Fruit fly (Drosophila melanogaster) whole organism, embryonic: Measurements from ENCODE around the gene Hrb98DE.

Source experiments
- Atf3 ChIP-seq: fragments of 200-800 bp; sonication (Bioruptor generic); optimal IDR thresholded peaks from 3 replicates; lab custom pipeline; 2016; ENCODE audit warnings: missing biosample characterization, missing genetic modification characterization
- Bdp1 ChIP-seq: fragments of 200-800 bp; sonication (Bioruptor generic); optimal IDR thresholded peaks from 3 replicates; lab custom pipeline; 2016; ENCODE audit warnings: missing biosample characterization, missing genetic modification characterization
- CG12659 ChIP-seq: fragments of 200-800 bp; sonication (Bioruptor generic); optimal IDR thresholded peaks from 3 replicates; lab custom pipeline; 2017; ENCODE audit warnings: mild to moderate bottlenecking, missing biosample characterization, missing genetic modification reagents, missing genetic modification characterization
- CG12769 ChIP-seq: fragments of 200-800 bp; sonication (Bioruptor generic); optimal IDR thresholded peaks from 2 replicates; lab custom pipeline; 2019; ENCODE audit warnings: missing biosample characterization, mild to moderate bottlenecking, missing genetic modification characterization, moderate library complexity
- CG14710 ChIP-seq: fragments of 200-800 bp; sonication (Bioruptor generic); optimal IDR thresholded peaks from 3 replicates; lab custom pipeline; 2019; ENCODE audit warnings: missing biosample characterization, mild to moderate bottlenecking, missing genetic modification characterization, moderate library complexity
- CG15073 ChIP-seq: fragments of 200-800 bp; sonication (Bioruptor generic); optimal IDR thresholded peaks from 2 replicates; lab custom pipeline; 2016; ENCODE audit warnings: missing biosample characterization, missing genetic modification characterization
- CG1529 ChIP-seq: fragments of 200-800 bp; sonication (Bioruptor generic); optimal IDR thresholded peaks from 3 replicates; lab custom pipeline; 2018; ENCODE audit warnings: missing biosample characterization, missing genetic modification characterization
- CG15514 ChIP-seq: fragments of 200-800 bp; sonication (Bioruptor generic); optimal IDR thresholded peaks from 3 replicates; lab custom pipeline; 2017; ENCODE audit warnings: missing biosample characterization, missing genetic modification characterization, mild to moderate bottlenecking, moderate library complexity, missing genetic modification reagents
- CG18262 ChIP-seq: fragments of 200-800 bp; optimal IDR thresholded peaks from 3 replicates; lab custom pipeline; 2019; ENCODE audit warnings: missing biosample characterization, mild to moderate bottlenecking, missing genetic modification characterization, moderate library complexity
- CG18476 ChIP-seq: fragments of 200-800 bp; sonication (Bioruptor generic); optimal IDR thresholded peaks from 2 replicates; lab custom pipeline; 2016; ENCODE audit warnings: missing biosample characterization, mild to moderate bottlenecking, missing genetic modification characterization
- CG18599 ChIP-seq: fragments of 200-800 bp; sonication (Bioruptor generic); optimal IDR thresholded peaks from 3 replicates; lab custom pipeline; 2017; ENCODE audit warnings: missing biosample characterization, missing genetic modification characterization, mild to moderate bottlenecking, moderate library complexity, missing genetic modification reagents
- CG32532 ChIP-seq: fragments of 200-800 bp; sonication (Bioruptor generic); IDR thresholded peaks from 2 replicates; pipeline ENCODE4 v1.3.6; 2022; ENCODE audit warnings: missing biosample characterization, missing genetic modification characterization
- CG3838 ChIP-seq: fragments of 200-800 bp; sonication (Bioruptor generic); optimal IDR thresholded peaks from 3 replicates; lab custom pipeline; 2016; ENCODE audit warnings: missing biosample characterization, missing genetic modification characterization
- CG3847 ChIP-seq: fragments of 200-800 bp; sonication (Bioruptor generic); IDR thresholded peaks from 2 replicates; pipeline ENCODE4 v1.3.6; 2022; ENCODE audit warnings: missing biosample characterization, missing genetic modification characterization
- CG4617 ChIP-seq: fragments of 200-800 bp; sonication (Bioruptor generic); optimal IDR thresholded peaks from 3 replicates; lab custom pipeline; 2016; ENCODE audit warnings: missing biosample characterization, missing genetic modification characterization, borderline replicate concordance
- CG4730 ChIP-seq: fragments of 200-800 bp; sonication (Bioruptor generic); IDR thresholded peaks from 2 replicates; pipeline ENCODE4 v1.3.6; 2022; ENCODE audit warnings: missing biosample characterization, missing genetic modification characterization
- CG6854 ChIP-seq: fragments of 200-800 bp; sonication (Bioruptor generic); optimal IDR thresholded peaks from 3 replicates; lab custom pipeline; 2017; ENCODE audit warnings: missing biosample characterization, mild to moderate bottlenecking, missing genetic modification characterization
- CG8924 ChIP-seq: fragments of 200-800 bp; optimal IDR thresholded peaks from 3 replicates; lab custom pipeline; 2019; ENCODE audit warnings: missing biosample characterization, mild to moderate bottlenecking, missing genetic modification characterization, moderate library complexity
- CG8944 ChIP-seq: fragments of 200-800 bp; sonication (Bioruptor generic); optimal IDR thresholded peaks from 3 replicates; lab custom pipeline; 2016; ENCODE audit warnings: missing biosample characterization, missing genetic modification characterization
- CG9797 ChIP-seq: fragments of 200-800 bp; sonication (Bioruptor generic); optimal IDR thresholded peaks from 3 replicates; lab custom pipeline; 2018; ENCODE audit warnings: missing biosample characterization, mild to moderate bottlenecking, missing genetic modification characterization
- Chrac-16 ChIP-seq: fragments of 200-800 bp; sonication (Bioruptor generic); optimal IDR thresholded peaks from 3 replicates; lab custom pipeline; 2016; ENCODE audit warnings: missing biosample characterization, missing genetic modification characterization
- CkIIα-i1 ChIP-seq: fragments of 200-800 bp; sonication (Bioruptor generic); IDR thresholded peaks from 2 replicates; pipeline ENCODE4 v1.3.6; 2022; ENCODE audit warnings: missing biosample characterization, missing genetic modification characterization
- Dek ChIP-seq: fragments of 200-800 bp; sonication (Bioruptor generic); optimal IDR thresholded peaks from 3 replicates; lab custom pipeline; 2019; ENCODE audit warnings: missing biosample characterization, mild to moderate bottlenecking, missing genetic modification characterization, moderate library complexity
- Dref ChIP-seq: fragments of 200-800 bp; sonication (Bioruptor generic); IDR thresholded peaks from 2 replicates; pipeline ENCODE4 v1.3.6; 2022; ENCODE audit warnings: missing biosample characterization, missing genetic modification characterization
- ERR ChIP-seq: fragments of 200-800 bp; sonication (Bioruptor generic); optimal IDR thresholded peaks from 2 replicates; lab custom pipeline; 2016; ENCODE audit warnings: missing biosample characterization, missing genetic modification characterization
- Fer3 ChIP-seq: fragments of 200-800 bp; sonication (Bioruptor generic); optimal IDR thresholded peaks from 2 replicates; lab custom pipeline; 2018; ENCODE audit warnings: missing biosample characterization, mild to moderate bottlenecking, missing genetic modification characterization, moderate library complexity
- Hmx ChIP-seq: fragments of 200-800 bp; sonication (Bioruptor generic); optimal IDR thresholded peaks from 2 replicates; lab custom pipeline; 2016; ENCODE audit warnings: missing biosample characterization, missing genetic modification characterization
- MBD-R2 ChIP-seq: fragments of 200-800 bp; sonication (Bioruptor generic); IDR thresholded peaks from 2 replicates; pipeline ENCODE4 v1.3.6; 2022; ENCODE audit warnings: missing biosample characterization, missing genetic modification characterization
- Max ChIP-seq: fragments of 200-800 bp; sonication (Bioruptor generic); optimal IDR thresholded peaks from 2 replicates; lab custom pipeline; 2016; ENCODE audit warnings: missing biosample characterization, mild to moderate bottlenecking, missing genetic modification characterization
- Optix ChIP-seq: fragments of 200-800 bp; sonication (Bioruptor generic); IDR thresholded peaks from 3 replicates; pipeline ENCODE4 v1.3.6; 2022; ENCODE audit warnings: missing biosample characterization, missing genetic modification characterization
- Ravus ChIP-seq: fragments of 200-800 bp; sonication (Bioruptor generic); IDR thresholded peaks from 2 replicates; pipeline ENCODE4 v1.3.6; 2022; ENCODE audit warnings: missing biosample characterization, missing genetic modification characterization
- Six4 ChIP-seq: fragments of 200-800 bp; sonication (Bioruptor generic); optimal IDR thresholded peaks from 2 replicates; lab custom pipeline; 2016; ENCODE audit warnings: missing biosample characterization, missing genetic modification characterization
- Sry-β ChIP-seq: fragments of 200-800 bp; sonication (Bioruptor generic); optimal IDR thresholded peaks from 2 replicates; lab custom pipeline; 2018; ENCODE audit warnings: missing biosample characterization, mild to moderate bottlenecking, missing genetic modification characterization, moderate library complexity
- TFAM ChIP-seq: fragments of 200-800 bp; sonication (Bioruptor generic); optimal IDR thresholded peaks from 2 replicates; lab custom pipeline; 2017; ENCODE audit warnings: missing biosample characterization, missing genetic modification characterization, inconsistent platforms
- cad ChIP-seq: fragments of >200 bp; optimal IDR thresholded peaks from 2 replicates; lab custom pipeline; 2017; ENCODE audit warnings: missing biosample characterization, missing genetic modification characterization
- crc ChIP-seq: fragments of 200-800 bp; sonication (Bioruptor generic); optimal IDR thresholded peaks from 2 replicates; lab custom pipeline; 2016; ENCODE audit warnings: missing biosample characterization, missing genetic modification characterization
- emc ChIP-seq: fragments of 200-800 bp; sonication (Bioruptor generic); optimal IDR thresholded peaks from 2 replicates; lab custom pipeline; 2016; ENCODE audit warnings: missing biosample characterization, missing genetic modification characterization
- esg ChIP-seq: fragments of 200-800 bp; sonication (Bioruptor generic); conservative IDR thresholded peaks from 2 replicates; pipeline ENCODE4 v1.3.6; 2022; ENCODE audit warnings: missing biosample characterization, missing genetic modification characterization
- gce ChIP-seq: fragments of 200-800 bp; sonication (Bioruptor generic); IDR thresholded peaks from 3 replicates; pipeline ENCODE4 v1.3.6; 2022; ENCODE audit warnings: missing biosample characterization, missing genetic modification characterization
- gsb-n ChIP-seq: fragments of 200-800 bp; sonication (Bioruptor generic); optimal IDR thresholded peaks from 3 replicates; lab custom pipeline; 2018; ENCODE audit warnings: missing biosample characterization, mild to moderate bottlenecking, missing genetic modification characterization
- kni ChIP-seq: fragments of 200-800 bp; sonication (Bioruptor generic); optimal IDR thresholded peaks from 3 replicates; lab custom pipeline; 2017; ENCODE audit warnings: mild to moderate bottlenecking, missing biosample characterization, missing genetic modification reagents, missing genetic modification characterization
- mam ChIP-seq: fragments of 200-800 bp; sonication (Bioruptor generic); optimal IDR thresholded peaks from 3 replicates; lab custom pipeline; 2016; ENCODE audit warnings: missing biosample characterization, missing genetic modification characterization
- otp ChIP-seq: fragments of 200-800 bp; sonication (Bioruptor generic); IDR thresholded peaks from 3 replicates; pipeline ENCODE4, ENCODE4 v1.3.6; 2022; ENCODE audit warnings: missing biosample characterization, missing genetic modification characterization
- pros ChIP-seq: fragments of 200-800 bp; sonication (Bioruptor generic); optimal IDR thresholded peaks from 3 replicates; lab custom pipeline; 2019; ENCODE audit warnings: missing biosample characterization, mild to moderate bottlenecking, missing genetic modification characterization, moderate library complexity
- ro ChIP-seq: fragments of 200-800 bp; sonication (Bioruptor generic); IDR thresholded peaks from 2 replicates; pipeline ENCODE4 v1.3.6; 2022; ENCODE audit warnings: missing biosample characterization, missing genetic modification characterization
- schlank ChIP-seq: fragments of 200-800 bp; sonication (Bioruptor generic); optimal IDR thresholded peaks from 2 replicates; lab custom pipeline; 2018; ENCODE audit warnings: missing biosample characterization, mild to moderate bottlenecking, missing genetic modification characterization
- sug ChIP-seq: fragments of 200-800 bp; optimal IDR thresholded peaks from 2 replicates; lab custom pipeline; 2019; ENCODE audit warnings: missing biosample characterization, mild to moderate bottlenecking, missing genetic modification characterization, moderate library complexity
- wdn ChIP-seq: fragments of 200-800 bp; sonication (Bioruptor generic); IDR thresholded peaks from 2 replicates; pipeline ENCODE4 v1.3.6; 2022; ENCODE audit warnings: missing biosample characterization, missing genetic modification characterization
- z ChIP-seq: fragments of 200-800 bp; sonication (Bioruptor generic); IDR thresholded peaks from 3 replicates; pipeline ENCODE4 v1.3.6; 2022; ENCODE audit warnings: missing biosample characterization, missing genetic modification characterization
- zen ChIP-seq: fragments of 200-800 bp; sonication (Bioruptor generic); optimal IDR thresholded peaks from 3 replicates; lab custom pipeline; 2018; ENCODE audit warnings: missing biosample characterization, mild to moderate bottlenecking, missing genetic modification characterization, moderate library complexity

Gene Hrb98DE

DNA sequence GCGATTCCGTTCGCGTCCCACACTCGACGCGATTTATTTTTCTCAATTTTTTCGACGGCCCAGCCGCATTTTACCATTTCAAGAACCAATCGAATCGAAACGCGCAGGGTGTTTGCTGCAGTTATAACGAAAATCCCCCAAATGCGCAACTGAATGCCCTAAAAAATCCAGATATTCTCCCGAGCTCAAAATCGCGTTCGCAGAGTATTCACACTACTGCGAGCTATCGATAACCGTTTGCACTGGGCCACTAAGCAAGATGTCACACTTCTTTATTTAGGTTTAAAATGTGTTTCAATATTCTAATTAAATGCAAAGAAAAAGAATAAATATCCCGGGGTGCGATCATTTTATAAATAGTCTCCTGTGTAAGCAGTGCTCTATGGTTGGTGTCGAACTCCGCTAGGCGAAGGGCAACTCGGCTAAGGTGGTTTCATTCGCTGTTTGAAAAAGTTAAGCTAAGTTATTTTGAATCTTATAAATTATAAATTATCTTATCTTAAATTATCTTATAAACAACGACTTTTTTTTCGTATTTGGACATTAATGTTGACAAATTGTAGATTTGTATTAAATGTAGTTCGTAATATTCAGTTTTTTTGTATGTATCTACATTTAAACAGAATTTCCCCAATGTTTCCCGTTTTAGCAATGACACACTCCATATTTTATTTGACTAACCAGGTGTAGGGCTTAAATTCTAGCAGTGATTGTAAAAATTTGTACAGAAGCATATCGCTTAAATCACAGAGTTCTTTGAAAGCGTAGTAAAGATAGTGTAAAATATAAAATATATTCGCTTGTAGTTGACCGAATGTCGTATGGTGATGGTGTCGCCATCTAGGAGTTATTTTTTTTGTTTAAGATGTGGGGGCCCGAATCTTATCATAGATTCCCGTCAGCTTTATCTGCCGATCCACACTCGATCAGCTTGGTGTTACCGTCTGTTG, 35.6 kb downstream of the Hrb98DE start, which contains the start of gene CG10011 (continued):
- TF ChIP-seq CG1529 (GFP tag; lab: Kevin White, UChicago) (no peak), TFAM (GFP tag; lab: Kevin White, UChicago) (no peak), emc (no peak), Optix (no peak), CG3847 (GFP tag; lab: Robert Waterston, UW) (no peak; the same call in 1 of the 2 replicates), CG4730 (GFP tag; lab: Robert Waterston, UW) (no peak), gce (GFP tag; lab: Robert Waterston, UW) (no peak), esg (GFP tag; lab: Robert Waterston, UW) (no peak), zen (tag; lab: Kevin White, UChicago) (no peak), CG6854 (GFP tag; lab: Kevin White, UChicago) (no peak), CG8944 (GFP tag; lab: Kevin White, UChicago) (no peak), ERR (GFP tag; lab: Kevin White, UChicago) (no peak), Sry-β (GFP tag; lab: Kevin White, UChicago) (no peak), CG18262 (tag; lab: Kevin White, UChicago) (no peak), Six4 (GFP tag; lab: Kevin White, UChicago) (no peak), schlank (tag; lab: Kevin White, UChicago) (no peak), CG9797 (GFP tag; lab: Kevin White, UChicago) (peak; percentile 87), crc (GFP tag; lab: Kevin White, UChicago) (no peak), CG32532 (GFP tag; lab: Robert Waterston, UW) (peak; percentile 49), Max (GFP tag; lab: Kevin White, UChicago) (peak; percentile 0), CG15514 (peak; percentile 13), CG15073 (GFP tag; lab: Kevin White, UChicago) (no peak), CkIIα-i1 (GFP tag; lab: Robert Waterston, UW) (no peak), mam (GFP tag; lab: Kevin White, UChicago) (peak; percentile 1), wdn (GFP tag; lab: Robert Waterston, UW) (no peak), Hmx (GFP tag; lab: Kevin White, UChicago) (no peak), pros (peak; percentile 31), CG18476 (GFP tag; lab: Kevin White, UChicago) (no peak), CG12769 (tag; lab: Kevin White, UChicago) (no peak), Chrac-16 (GFP tag; lab: Kevin White, UChicago) (no peak), Ravus (GFP tag; lab: Robert Waterston, UW) (no peak), otp (GFP tag; lab: Robert Waterston, UW) (no peak), z (GFP tag; lab: Robert Waterston, UW) (no peak), ro (no peak), CG3838 (GFP tag; lab: Kevin White, UChicago) (no peak), CG12659 (no peak), MBD-R2 (GFP tag; lab: Robert Waterston, UW) (peak; percentile 53), cad (GFP tag; lab: Kevin White, UChicago) (no peak), sug (no peak), kni (GFP tag; lab: Kevin White, UChicago) (no peak), gsb-n (no peak), CG18599 (GFP tag; lab: Kevin White, UChicago) (no peak), Dref (GFP tag; lab: Robert Waterston, UW) (peak; percentile 32), CG14710 (tag; lab: Kevin White, UChicago) (peak; percentile 37), Dek (tag; lab: Kevin White, UChicago) (no peak), Bdp1 (GFP tag; lab: Kevin White, UChicago) (no peak), CG4617 (GFP tag; lab: Kevin White, UChicago) (peak; percentile 0), Fer3 (no peak), CG8924 (no peak), Atf3 (GFP tag; lab: Kevin White, UChicago) (no peak)
